Worm (Caenorhabditis elegans): ENCODE data around the gene wdr-5.1.

The wdr-5.1 gene

DNA sequence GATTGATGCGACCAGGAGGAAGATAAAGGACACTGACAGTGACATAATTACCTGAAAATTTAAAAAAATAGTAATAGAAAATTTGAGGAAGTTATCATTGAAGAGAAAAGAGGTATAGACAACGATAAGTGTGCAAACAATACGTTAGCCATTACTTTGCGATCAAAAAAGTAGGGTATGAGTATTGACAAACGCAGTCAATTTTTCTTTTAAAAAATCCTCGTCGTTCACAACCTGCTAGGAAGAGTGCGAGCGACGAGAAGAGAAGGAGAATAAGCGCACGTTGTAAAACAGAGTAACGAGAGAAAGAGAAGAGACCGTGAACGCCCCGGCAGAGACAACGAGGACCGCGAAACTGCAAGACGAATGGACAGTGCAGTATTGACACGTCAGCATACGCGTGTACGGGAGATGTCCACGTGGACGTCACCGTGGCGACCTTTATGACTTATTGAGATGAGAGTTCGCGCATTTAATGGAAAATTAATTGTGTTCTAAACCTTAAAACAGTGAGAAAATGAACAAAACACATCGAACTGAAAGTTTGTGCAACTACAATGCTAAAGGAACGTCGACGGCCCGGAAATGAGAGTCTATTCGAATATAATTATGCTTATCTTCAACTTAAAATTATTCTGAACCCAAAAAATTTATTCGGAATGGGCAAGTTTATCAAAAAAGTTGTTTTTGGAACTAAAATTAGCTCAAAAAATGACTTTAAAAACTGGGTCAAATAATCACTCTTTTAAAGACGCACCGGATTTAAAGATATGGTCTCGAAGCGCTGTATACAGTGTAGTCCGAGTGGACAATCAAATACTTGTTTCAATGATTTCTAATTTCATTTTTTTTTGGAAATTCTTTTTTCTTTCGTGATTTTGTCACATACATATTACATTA lies 3.4 kb upstream of the wdr-5.1 start, which contains the start of the genes pdi-1 and C14B1.2 (continued):
- TF ChIP-seq Y95B8A.8 (GFP tag; IDR thresholded peaks at IDR 0.05): no peak
- peak; percentile 52 for TF ChIP-seq mcd-1 (GFP tag; IDR thresholded peaks at IDR 0.05)

DNA sequence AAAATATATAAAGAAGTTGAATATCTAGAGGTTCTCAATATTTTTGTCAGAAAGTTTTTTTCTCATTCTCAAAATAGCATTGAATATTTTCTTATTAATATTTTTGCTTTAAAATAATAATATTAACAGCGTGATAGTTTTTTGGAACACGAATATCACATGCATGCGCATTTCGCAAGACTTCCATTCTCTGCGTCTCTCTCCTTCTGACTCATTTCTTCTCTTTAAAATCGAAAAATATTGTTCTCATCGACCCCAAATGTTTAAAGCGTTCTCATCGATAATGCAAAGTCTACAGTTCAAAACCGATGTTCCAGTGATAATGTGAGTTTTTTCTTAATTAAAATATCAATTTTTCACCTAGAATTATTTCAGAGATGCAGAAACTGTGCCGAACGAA lies 1.7 kb upstream of the wdr-5.1 start, which contains the start of gene C14B1.3:
Gene C14B1.3, plus strand, starts transcription at position 168 of the 400 bp plus-strand sequence.
- TF ChIP-seq Y67H2A.10 (GFP tag; conservative IDR thresholded peaks at IDR 0.05) (no peak), lin-40 (tag; optimal IDR thresholded peaks at IDR 0.05) (peak; percentile 12), C06A6.2 (GFP tag; conservative IDR thresholded peaks at IDR 0.05) (no peak), madf-3 (GFP tag; IDR thresholded peaks at IDR 0.05) (no peak), ceh-40 (GFP tag; IDR thresholded peaks at IDR 0.05) (no peak), madf-6 (GFP tag; IDR thresholded peaks at IDR 0.05) (no peak), F39B2.1 (GFP tag; IDR thresholded peaks at IDR 0.05) (no peak), D2030.7 (GFP tag; IDR thresholded peaks at IDR 0.05) (no peak), F10E7.11 (tag; optimal IDR thresholded peaks at IDR 0.05) (no peak), lin-26 (GFP tag; IDR thresholded peaks at IDR 0.05) (no peak), nfya-1 (tag; optimal IDR thresholded peaks at IDR 0.05; ENCODE audit: borderline replicate concordance, insufficient read depth) (no peak), hlh-12 (tag; optimal IDR thresholded peaks at IDR 0.05) (no peak), let-607 (tag; optimal IDR thresholded peaks at IDR 0.05) (peak in 1 of 2 experiments; percentile 75), ceh-58 (GFP tag; IDR thresholded peaks at IDR 0.05) (no peak), Y79H2A.3 (GFP tag; conservative IDR thresholded peaks at IDR 0.05) (no peak), aptf-3 (GFP tag; IDR thresholded peaks at IDR 0.05) (no peak), tbx-9 (tag; optimal IDR thresholded peaks at IDR 0.05; ENCODE audit: borderline replicate concordance) (no peak), ceh-79 (tag; optimal IDR thresholded peaks at IDR 0.05) (no peak), hmg-1.2 (GFP tag; IDR thresholded peaks at IDR 0.05) (peak; percentile 28; the same call in 1 of the 2 replicates), ama-1 (optimal IDR thresholded peaks at IDR 0.05) (peak; percentile 39), ama-1 (GFP tag; optimal IDR thresholded peaks at IDR 0.05) (no peak), egl-44 (GFP tag; IDR thresholded peaks at IDR 0.05) (no peak), lsy-27 (tag; optimal IDR thresholded peaks at IDR 0.05; ENCODE audit: borderline replicate concordance, insufficient read depth) (no peak), madf-10 (tag; optimal IDR thresholded peaks at IDR 0.05) (no peak), ztf-22 (GFP tag; optimal IDR thresholded peaks at IDR 0.05) (no peak), rec-8 (tag; optimal IDR thresholded peaks at IDR 0.05) (no peak), snpc-3.4 (tag; optimal IDR thresholded peaks at IDR 0.05) (no peak), hmg-20 (GFP tag; IDR thresholded peaks at IDR 0.05) (no peak), snpc-4 (GFP tag; optimal IDR thresholded peaks at IDR 0.05) (no peak), snpc-4 (tag; optimal IDR thresholded peaks at IDR 0.05) (peak in 2 of 4 experiments; percentile 22 to 34), B0336.3 (GFP tag; IDR thresholded peaks at IDR 0.05) (no peak), ceh-27 (GFP tag; optimal IDR thresholded peaks at IDR 0.05) (no peak), nhr-80 (tag; optimal IDR thresholded peaks at IDR 0.05) (peak; percentile 23), athp-1 (tag; optimal IDR thresholded peaks at IDR 0.05) (no peak), mes-4 (tag; optimal IDR thresholded peaks at IDR 0.05) (no peak), zfh-2 (GFP tag; conservative IDR thresholded peaks at IDR 0.05) (no peak), efl-1 (GFP tag; optimal IDR thresholded peaks at IDR 0.05) (no peak), unc-130 (GFP tag; optimal IDR thresholded peaks at IDR 0.05) (no peak), lin-35 (GFP tag; optimal IDR thresholded peaks at IDR 0.05) (peak in 1 of 3 experiments; percentile 13), nhr-90 (tag; optimal IDR thresholded peaks at IDR 0.05) (no peak), cebp-1 (GFP tag; IDR thresholded peaks at IDR 0.05) (peak; percentile 98), cebp-1 (tag; optimal IDR thresholded peaks at IDR 0.05) (peak; percentile 99), him-1 (tag; optimal IDR thresholded peaks at IDR 0.05) (no peak), F57C9.4 (tag; optimal IDR thresholded peaks at IDR 0.05) (no peak)

All from whole organism, young adult.